Worm (Caenorhabditis elegans): ENCODE measurements around the gene EEED8.15.

EEED8.15 gene

DNA sequence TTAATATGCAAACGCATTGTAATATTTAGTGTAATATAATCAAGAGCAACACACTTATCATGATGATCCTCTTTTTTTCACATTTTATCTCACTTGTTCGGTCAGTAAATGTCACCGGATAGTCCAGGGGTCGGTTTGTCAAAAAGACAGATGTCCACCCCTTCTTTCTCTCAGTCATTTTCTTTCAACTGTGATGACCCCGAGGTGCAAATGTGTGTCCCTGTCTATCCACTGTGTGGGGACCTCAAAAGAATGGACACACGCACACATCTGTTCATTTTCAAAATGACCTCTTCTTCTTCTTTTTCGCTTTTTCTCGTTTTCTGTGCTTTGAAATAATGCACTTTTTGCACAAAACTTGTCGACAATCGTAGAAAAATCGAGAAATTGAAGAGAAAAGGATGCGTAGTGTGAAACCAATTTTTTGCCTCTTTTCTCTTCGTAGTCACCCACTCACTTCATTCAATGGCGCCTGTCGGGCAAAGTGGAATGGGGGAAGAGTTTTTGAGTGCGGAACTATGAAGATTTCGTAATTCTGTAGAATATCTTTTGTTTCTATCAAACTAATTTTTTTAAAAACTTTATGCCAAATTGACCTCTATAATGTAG is 44.8 kb downstream of the EEED8.15 start:
- no peak for TF ChIP-seq ceh-36 (tag; optimal IDR thresholded peaks at IDR 0.05)
- no peak for TF ChIP-seq flt-1 (GFP tag; IDR thresholded peaks at IDR 0.05)
- no peak for TF ChIP-seq aly-1 (tag; optimal IDR thresholded peaks at IDR 0.05)
- TF ChIP-seq B0310.2 (tag; optimal IDR thresholded peaks at IDR 0.05), result no peak
- TF ChIP-seq pes-1 (GFP tag; IDR thresholded peaks at IDR 0.05), result no peak
- TF ChIP-seq ama-1 (optimal IDR thresholded peaks at IDR 0.05), result no peak
- no peak for TF ChIP-seq scrt-1 (GFP tag; IDR thresholded peaks at IDR 0.05)
- peak; percentile 5 for TF ChIP-seq F13C5.2 (tag; optimal IDR thresholded peaks at IDR 0.05)
- no peak for TF ChIP-seq ceh-13 (GFP tag; optimal IDR thresholded peaks at IDR 0.05)
- TF ChIP-seq ets-7 (tag; optimal IDR thresholded peaks at IDR 0.05), result no peak
- no peak for TF ChIP-seq hmbx-1 (tag; optimal IDR thresholded peaks at IDR 0.05)
- TF ChIP-seq hmg-4 (GFP tag; optimal IDR thresholded peaks at IDR 0.05), result peak; percentile 47
- TF ChIP-seq hnd-1 (tag; optimal IDR thresholded peaks at IDR 0.05), result no peak
- TF ChIP-seq tra-4 (tag; optimal IDR thresholded peaks at IDR 0.05), result no peak
- no peak for TF ChIP-seq tbx-11 (GFP tag; IDR thresholded peaks at IDR 0.05)
- TF ChIP-seq tbx-37 (GFP tag; conservative IDR thresholded peaks at IDR 0.05), result 0 out of 2 replicates have a peak, but pooled peaks have one; percentile 10
- TF ChIP-seq sea-1 (GFP tag; conservative IDR thresholded peaks at IDR 0.05), result no peak

DNA sequence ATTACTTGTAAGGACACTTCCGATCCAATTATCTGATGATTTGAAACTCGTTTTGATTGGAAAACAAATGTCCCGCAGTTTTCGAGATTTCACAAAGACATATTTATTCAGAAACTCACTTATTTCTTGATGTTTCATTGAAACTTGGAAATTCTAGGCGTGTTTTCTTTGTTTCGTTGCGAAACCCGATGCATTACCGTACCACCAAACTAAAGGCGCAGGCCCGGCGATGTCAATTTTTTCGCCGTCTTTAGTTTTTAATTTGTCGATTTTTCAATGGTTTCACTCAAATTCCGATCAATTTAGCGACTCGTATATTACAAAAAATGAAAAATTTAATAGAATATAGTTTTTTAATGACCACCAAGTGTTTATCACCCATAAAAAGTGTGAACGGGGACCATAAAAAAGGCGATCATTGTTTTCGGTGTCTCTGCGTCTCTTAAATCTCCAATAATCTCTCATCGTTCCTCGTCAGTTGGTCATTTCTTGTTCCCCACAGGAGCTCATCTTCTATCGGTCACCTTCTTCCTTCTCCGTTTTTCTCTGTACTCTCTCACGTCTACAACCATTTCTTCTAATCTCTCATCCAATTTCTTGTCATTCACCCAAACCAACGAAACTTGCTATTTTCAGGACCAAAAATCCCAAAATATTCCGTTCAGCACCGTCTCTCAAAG is 46.8 kb downstream of the EEED8.15 start, which contains the start of gene clr-1:
Gene clr-1, plus strand, starts transcription at position 630 of the 680 bp plus-strand sequence.
- TF ChIP-seq flt-1 (GFP tag; IDR thresholded peaks at IDR 0.05), result no peak
